Fruit fly (Drosophila melanogaster) whole organism, embryonic: ENCODE data around the gene Sirt4.

Experiments used
- Adf1 ChIP-seq: fragments of 200-800 bp; sonication (Bioruptor generic); IDR thresholded peaks from 2 replicates; pipeline ENCODE4 v1.3.6; 2022; ENCODE audit warnings: missing biosample characterization, missing genetic modification characterization
- B-H1 ChIP-seq: fragments of 200-800 bp; sonication (Bioruptor generic); IDR thresholded peaks from 3 replicates; pipeline ENCODE4 v1.3.6; 2022; ENCODE audit warnings: missing biosample characterization, missing genetic modification characterization
- CG10654 ChIP-seq: fragments of 200-800 bp; sonication (Bioruptor generic); optimal IDR thresholded peaks from 2 replicates; lab custom pipeline; 2016; ENCODE audit warnings: missing biosample characterization, missing genetic modification characterization
- CG11247 ChIP-seq: fragments of 200-800 bp; sonication (Bioruptor generic); IDR thresholded peaks from 2 replicates; pipeline ENCODE4 v1.3.6; 2022; ENCODE audit warnings: missing biosample characterization, missing genetic modification characterization
- CG11504 ChIP-seq: fragments of 200-800 bp; sonication (Bioruptor generic); optimal IDR thresholded peaks from 3 replicates; lab custom pipeline; 2019; ENCODE audit warnings: missing biosample characterization, mild to moderate bottlenecking, missing genetic modification characterization, moderate library complexity
- CG12942 ChIP-seq: fragments of 200-800 bp; sonication (Bioruptor generic); optimal IDR thresholded peaks from 3 replicates; lab custom pipeline; 2016; ENCODE audit warnings: missing biosample characterization, missing genetic modification characterization
- CG13287 ChIP-seq: fragments of 200-800 bp; sonication (Bioruptor generic); IDR thresholded peaks from 2 replicates; pipeline ENCODE4 v1.3.6; 2022; ENCODE audit warnings: missing biosample characterization, missing genetic modification characterization; ENCODE audit not compliant: partially characterized antibody
- CG13894 ChIP-seq: fragments of 200-800 bp; sonication (Bioruptor generic); optimal IDR thresholded peaks from 3 replicates; lab custom pipeline; 2018; ENCODE audit warnings: missing biosample characterization, mild to moderate bottlenecking, missing genetic modification characterization, moderate library complexity
- CG14667 ChIP-seq: fragments of 200-800 bp; sonication (Bioruptor generic); IDR thresholded peaks from 2 replicates; pipeline ENCODE4 v1.3.6; 2022; ENCODE audit warnings: missing biosample characterization, missing genetic modification characterization
- CG15269 ChIP-seq: fragments of 200-800 bp; sonication (Bioruptor generic); optimal IDR thresholded peaks from 2 replicates; lab custom pipeline; 2018; ENCODE audit warnings: missing biosample characterization, mild to moderate bottlenecking, missing genetic modification characterization, moderate library complexity
- CG15696 ChIP-seq: fragments of 200-800 bp; sonication (Bioruptor generic); optimal IDR thresholded peaks from 2 replicates; lab custom pipeline; 2019; ENCODE audit warnings: missing biosample characterization, mild to moderate bottlenecking, missing genetic modification characterization, moderate library complexity
- CG17612 ChIP-seq: fragments of 200-800 bp; sonication (Bioruptor generic); IDR thresholded peaks from 2 replicates; pipeline ENCODE4 v1.3.6; 2022; ENCODE audit warnings: missing biosample characterization, missing genetic modification characterization
- CG2116 ChIP-seq: fragments of 200-800 bp; sonication (Bioruptor generic); optimal IDR thresholded peaks from 3 replicates; lab custom pipeline; 2018; ENCODE audit warnings: missing biosample characterization, mild to moderate bottlenecking, missing genetic modification characterization
- CG2199 ChIP-seq: fragments of 200-800 bp; sonication (Bioruptor generic); IDR thresholded peaks from 3 replicates; pipeline ENCODE4 v1.3.6; 2022; ENCODE audit warnings: missing biosample characterization, missing genetic modification characterization
- CG2678 ChIP-seq: fragments of 200-800 bp; sonication (Bioruptor generic); optimal IDR thresholded peaks from 3 replicates; lab custom pipeline; 2019; ENCODE audit warnings: missing biosample characterization, mild to moderate bottlenecking, missing genetic modification characterization, moderate library complexity
- CG3281 ChIP-seq: fragments of 200-800 bp; sonication (Bioruptor generic); optimal IDR thresholded peaks from 3 replicates; lab custom pipeline; 2017; ENCODE audit warnings: missing biosample characterization, mild to moderate bottlenecking, missing genetic modification characterization
- CG3995 ChIP-seq: fragments of 200-800 bp; sonication (Bioruptor generic); optimal IDR thresholded peaks from 3 replicates; lab custom pipeline; 2016; ENCODE audit warnings: missing biosample characterization, missing genetic modification characterization
- CG4730 ChIP-seq: fragments of 200-800 bp; sonication (Bioruptor generic); IDR thresholded peaks from 2 replicates; pipeline ENCODE4 v1.3.6; 2022; ENCODE audit warnings: missing biosample characterization, missing genetic modification characterization
- CG5245 ChIP-seq: fragments of 200-800 bp; sonication (Bioruptor generic); optimal IDR thresholded peaks from 3 replicates; lab custom pipeline; 2016; ENCODE audit warnings: missing biosample characterization, missing genetic modification characterization
- CG6689 ChIP-seq: fragments of 200-800 bp; sonication (Bioruptor generic); IDR thresholded peaks from 2 replicates; pipeline ENCODE4 v1.3.6; 2022; ENCODE audit warnings: missing biosample characterization, missing genetic modification characterization
- CG7372 ChIP-seq: fragments of 200-800 bp; sonication (Bioruptor generic); IDR thresholded peaks from 2 replicates; pipeline ENCODE4 v1.3.6; 2022; ENCODE audit warnings: missing biosample characterization, missing genetic modification characterization
- CG7963 ChIP-seq: fragments of 200-800 bp; sonication (Bioruptor generic); IDR thresholded peaks from 3 replicates; pipeline ENCODE4 v1.3.6; 2022; ENCODE audit warnings: missing biosample characterization, missing genetic modification characterization; ENCODE audit not compliant: partially characterized antibody
- CG9609 ChIP-seq: fragments of 200-800 bp; sonication (Bioruptor generic); optimal IDR thresholded peaks from 3 replicates; lab custom pipeline; 2016; ENCODE audit warnings: missing biosample characterization, missing genetic modification characterization
- D ChIP-seq, 2 experiments: fragments of 200-800 bp in 1 of 2; fragments of >200 bp in 1 of 2; sonication (Bioruptor generic) in 1 of 2; optimal IDR thresholded peaks; 2 replicates in 1 of 2; 3 replicates in 1 of 2; lab custom pipeline; 2017; ENCODE audit warnings: mild to moderate bottlenecking in 1 of 2, missing biosample characterization in 1 of 2, missing genetic modification characterization in 1 of 2, missing genetic modification reagents in 1 of 2
- Dad ChIP-seq: fragments of 200-800 bp; sonication (Bioruptor generic); optimal IDR thresholded peaks from 3 replicates; lab custom pipeline; 2016; ENCODE audit warnings: missing biosample characterization, missing genetic modification characterization
- Ets65A ChIP-seq: fragments of 200-800 bp; sonication (Bioruptor generic); peaks from one replicate; lab custom pipeline; 2016; ENCODE audit warnings: missing biosample characterization, missing genetic modification characterization
- GATAe ChIP-seq: fragments of 200-800 bp; sonication (Bioruptor generic); conservative IDR thresholded peaks from 2 replicates; pipeline ENCODE4 v1.3.6; 2022; ENCODE audit warnings: missing biosample characterization, missing genetic modification characterization
- HHEX ChIP-seq: fragments of 200-800 bp; sonication (Bioruptor generic); optimal IDR thresholded peaks from 3 replicates; lab custom pipeline; 2017; ENCODE audit warnings: missing biosample characterization, mild to moderate bottlenecking, missing genetic modification characterization, missing genetic modification reagents
- Max ChIP-seq: fragments of 200-800 bp; sonication (Bioruptor generic); optimal IDR thresholded peaks from 2 replicates; lab custom pipeline; 2016; ENCODE audit warnings: missing biosample characterization, mild to moderate bottlenecking, missing genetic modification characterization
- Poxn ChIP-seq: fragments of 200-800 bp; sonication (Bioruptor generic); IDR thresholded peaks from 2 replicates; pipeline ENCODE4 v1.3.6; 2022; ENCODE audit warnings: missing biosample characterization, missing genetic modification characterization
- Scr ChIP-seq: fragments of 200-800 bp; sonication (Bioruptor generic); IDR thresholded peaks from 2 replicates; pipeline ENCODE4 v1.3.6; 2022; ENCODE audit warnings: missing biosample characterization, missing genetic modification characterization; ENCODE audit not compliant: partially characterized antibody
- Sox102F ChIP-seq: fragments of 200-800 bp; sonication (Bioruptor generic); optimal IDR thresholded peaks from 2 replicates; lab custom pipeline; 2018; ENCODE audit warnings: missing biosample characterization, mild to moderate bottlenecking, missing genetic modification characterization, moderate library complexity
- TFAM ChIP-seq: fragments of 200-800 bp; sonication (Bioruptor generic); optimal IDR thresholded peaks from 2 replicates; lab custom pipeline; 2017; ENCODE audit warnings: missing biosample characterization, missing genetic modification characterization, inconsistent platforms
- ato ChIP-seq: fragments of 200-800 bp; sonication (Bioruptor generic); IDR thresholded peaks from 2 replicates; pipeline ENCODE4 v1.3.6; 2022; ENCODE audit warnings: missing biosample characterization, missing genetic modification characterization; ENCODE audit not compliant: partially characterized antibody
- btn ChIP-seq: fragments of 200-800 bp; sonication (Bioruptor generic); optimal IDR thresholded peaks from 2 replicates; lab custom pipeline; 2016; ENCODE audit warnings: missing biosample characterization, missing genetic modification characterization
- dan ChIP-seq: fragments of 200-800 bp; sonication (Bioruptor generic); IDR thresholded peaks from 2 replicates; pipeline ENCODE4 v1.3.6; 2022; ENCODE audit warnings: missing biosample characterization, missing genetic modification characterization
- jigr1 ChIP-seq: fragments of 200-800 bp; sonication (Bioruptor generic); IDR thresholded peaks from 3 replicates; pipeline ENCODE4 v1.3.6; 2022; ENCODE audit warnings: missing biosample characterization, missing genetic modification characterization
- jing ChIP-seq: fragments of 200-800 bp; sonication (Bioruptor generic); optimal IDR thresholded peaks from 2 replicates; lab custom pipeline; 2018; ENCODE audit warnings: missing biosample characterization, mild to moderate bottlenecking, missing genetic modification characterization
- klu ChIP-seq: fragments of 200-800 bp; sonication (Bioruptor generic); IDR thresholded peaks from 2 replicates; pipeline ENCODE4 v1.3.6; 2022; ENCODE audit warnings: missing biosample characterization, missing genetic modification characterization
- nom ChIP-seq: fragments of 200-800 bp; sonication (Bioruptor generic); optimal IDR thresholded peaks from 2 replicates; lab custom pipeline; 2017; ENCODE audit warnings: missing biosample characterization, missing genetic modification characterization, mild to moderate bottlenecking, moderate library complexity, missing genetic modification reagents
- pfk ChIP-seq: fragments of 200-800 bp; sonication (Bioruptor generic); optimal IDR thresholded peaks from 2 replicates; lab custom pipeline; 2018; ENCODE audit warnings: missing biosample characterization, mild to moderate bottlenecking, missing genetic modification characterization, moderate library complexity
- prd ChIP-seq, 3 experiments: fragments of >200 bp in 2 of 3; fragments of 200-800 bp in 1 of 3; sonication (Bioruptor generic) in 1 of 3; optimal IDR thresholded peaks in 2 of 3; IDR thresholded peaks in 1 of 3; 2 replicates in 2 of 3; 3 replicates in 1 of 3; pipeline versions ENCODE4 v1.3.6 to Lab custom; 2017 to 2022; ENCODE audit warnings: missing biosample characterization in 1 of 3, missing genetic modification characterization in 1 of 3
- ranshi ChIP-seq: fragments of 200-800 bp; sonication (Bioruptor generic); IDR thresholded peaks from 2 replicates; pipeline ENCODE4 v1.3.6; 2022; ENCODE audit warnings: missing biosample characterization, missing genetic modification characterization
- repo ChIP-seq: fragments of 200-800 bp; sonication (Bioruptor generic); optimal IDR thresholded peaks from 2 replicates; lab custom pipeline; 2016; ENCODE audit warnings: missing biosample characterization, missing genetic modification characterization
- rib ChIP-seq: fragments of 200-800 bp; sonication (Bioruptor generic); IDR thresholded peaks from 2 replicates; pipeline ENCODE4 v1.3.6; 2022; ENCODE audit warnings: missing biosample characterization, missing genetic modification characterization
- sqz ChIP-seq: fragments of 200-800 bp; sonication (Bioruptor generic); optimal IDR thresholded peaks from 3 replicates; lab custom pipeline; 2018; ENCODE audit warnings: missing biosample characterization, mild to moderate bottlenecking, missing genetic modification characterization
- tap ChIP-seq: fragments of 200-800 bp; optimal IDR thresholded peaks from 3 replicates; lab custom pipeline; 2019; ENCODE audit warnings: missing biosample characterization, mild to moderate bottlenecking, missing genetic modification characterization, moderate library complexity
- trh ChIP-seq: fragments of 200-800 bp; sonication (Bioruptor generic); optimal IDR thresholded peaks from 2 replicates; lab custom pipeline; 2016; ENCODE audit warnings: missing biosample characterization, missing genetic modification characterization
- vfl ChIP-seq: fragments of 200-800 bp; sonication (Bioruptor generic); optimal IDR thresholded peaks from 2 replicates; lab custom pipeline; 2016; ENCODE audit warnings: missing biosample characterization, missing genetic modification characterization
- wdn ChIP-seq: fragments of 200-800 bp; sonication (Bioruptor generic); IDR thresholded peaks from 2 replicates; pipeline ENCODE4 v1.3.6; 2022; ENCODE audit warnings: missing biosample characterization, missing genetic modification characterization

Gene Sirt4

DNA sequence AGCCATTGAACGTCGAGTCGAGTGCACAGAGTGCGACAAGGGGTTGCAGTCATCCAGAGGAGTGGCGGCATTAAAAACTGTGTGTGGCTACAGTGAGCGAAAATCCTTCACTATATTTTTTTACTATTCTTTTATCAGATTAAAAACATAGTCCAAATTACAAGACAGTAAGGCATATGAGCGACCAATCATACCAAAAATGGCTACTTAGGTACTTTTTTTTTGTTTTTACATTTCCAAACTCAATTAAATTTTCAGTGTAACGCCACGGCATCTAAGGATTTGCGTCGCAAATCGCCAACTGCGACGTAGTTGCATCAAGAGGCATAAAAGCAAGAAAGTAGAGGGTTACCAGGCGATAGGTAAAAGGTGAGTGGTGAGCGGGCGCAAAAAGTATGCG is 26.7 kb downstream of the Sirt4 start (continued):
- TF ChIP-seq jigr1 (GFP tag; lab: Robert Waterston, UW): no peak
- no peak for TF ChIP-seq Scr (GFP tag; lab: Robert Waterston, UW)
- TF ChIP-seq rib (GFP tag; lab: Robert Waterston, UW): no peak
- no peak for TF ChIP-seq CG17612 (GFP tag; lab: Robert Waterston, UW)
- TF ChIP-seq Poxn: 0 out of 2 replicates have a peak, but pooled peaks have one; percentile 7
- no peak for TF ChIP-seq Adf1 (GFP tag; lab: Robert Waterston, UW)
- peak; percentile 41; the same call in 2 of the 3 replicates for TF ChIP-seq B-H1 (GFP tag; lab: Robert Waterston, UW)
- no peak for TF ChIP-seq GATAe (GFP tag; lab: Robert Waterston, UW)
- TF ChIP-seq CG6689 (GFP tag; lab: Robert Waterston, UW): peak; percentile 53
- peak; percentile 8 for TF ChIP-seq btn
- TF ChIP-seq CG10654 (GFP tag; lab: Kevin White, UChicago): peak; percentile 27
- peak; percentile 27 for TF ChIP-seq CG15269 (tag; lab: Kevin White, UChicago)
- TF ChIP-seq vfl (GFP tag; lab: Kevin White, UChicago): no peak
- no peak for TF ChIP-seq wdn (GFP tag; lab: Robert Waterston, UW)
- no peak for TF ChIP-seq tap
- TF ChIP-seq nom: no peak
- TF ChIP-seq CG7963 (GFP tag; lab: Robert Waterston, UW): no peak
- peak; percentile 28 for TF ChIP-seq HHEX (GFP tag; lab: Kevin White, UChicago)
- no peak for TF ChIP-seq D (optimal IDR thresholded peaks at IDR 0.05; lab: Kevin White, UChicago)
- peak; percentile 49 for TF ChIP-seq D (GFP tag; optimal IDR thresholded peaks at IDR 0.05; lab: Kevin White, UChicago)
- no peak for TF ChIP-seq Max (GFP tag; lab: Kevin White, UChicago)
- peak; percentile 38 for TF ChIP-seq repo (GFP tag; lab: Kevin White, UChicago)
- TF ChIP-seq CG13894 (tag; lab: Kevin White, UChicago): no peak
- peak; percentile 53 for TF ChIP-seq Sox102F
- TF ChIP-seq CG2116 (GFP tag; lab: Kevin White, UChicago): no peak
- no peak for TF ChIP-seq CG12942 (GFP tag; lab: Kevin White, UChicago)
- TF ChIP-seq ato (GFP tag; lab: Robert Waterston, UW): no peak
- TF ChIP-seq sqz (GFP tag; lab: Kevin White, UChicago): no peak
- TF ChIP-seq TFAM (GFP tag; lab: Kevin White, UChicago): no peak
- no peak for TF ChIP-seq CG4730 (GFP tag; lab: Robert Waterston, UW)
- no peak for TF ChIP-seq trh (GFP tag; lab: Kevin White, UChicago)
- peak; percentile 0 for TF ChIP-seq CG5245 (GFP tag; lab: Kevin White, UChicago)
- TF ChIP-seq jing (GFP tag; lab: Kevin White, UChicago): peak; percentile 4
- peak; percentile 20 for TF ChIP-seq CG15696 (tag; lab: Kevin White, UChicago)
- no peak for TF ChIP-seq klu (GFP tag; lab: Robert Waterston, UW)
- TF ChIP-seq CG11504 (tag; lab: Kevin White, UChicago): peak; percentile 62
- no peak for TF ChIP-seq dan (GFP tag; lab: Robert Waterston, UW)
- TF ChIP-seq CG3281 (GFP tag; lab: Kevin White, UChicago): peak; percentile 16
- no peak for TF ChIP-seq CG3995
- TF ChIP-seq pfk: no peak
- TF ChIP-seq CG11247: no peak
- peak; percentile 52; the same call in 1 of the 2 replicates for TF ChIP-seq ranshi (GFP tag; lab: Robert Waterston, UW)
- TF ChIP-seq CG2199 (GFP tag; lab: Robert Waterston, UW): no peak
- TF ChIP-seq CG13287 (GFP tag; lab: Robert Waterston, UW): no peak
- TF ChIP-seq Ets65A: peak; percentile 84
- TF ChIP-seq CG2678 (tag; lab: Kevin White, UChicago): peak; percentile 53
- TF ChIP-seq prd (optimal IDR thresholded peaks at IDR 0.05; lab: Kevin White, UChicago): no peak
- peak; percentile 64 for TF ChIP-seq prd (GFP tag; IDR thresholded peaks at IDR 0.05; lab: Robert Waterston, UW)
- no peak for TF ChIP-seq CG7372 (GFP tag; lab: Robert Waterston, UW)
- TF ChIP-seq CG14667 (GFP tag; lab: Robert Waterston, UW): 0 out of 2 replicates have a peak, but pooled peaks have one; percentile 10
- peak; percentile 10 for TF ChIP-seq CG9609
- TF ChIP-seq Dad (GFP tag; lab: Kevin White, UChicago): peak; percentile 15
